Fruit fly (Drosophila melanogaster) whole organism, wandering third instar larva: ENCODE data around the gene Miga.

Experiments used
- Abd-B ChIP-seq: fragments of >200 bp; optimal IDR thresholded peaks from 2 replicates; lab custom pipeline; 2017; ENCODE audit warnings: missing biosample characterization, missing genetic modification characterization
- CG32264 ChIP-seq: fragments of 200-800 bp; sonication (Bioruptor generic); optimal IDR thresholded peaks from 2 replicates; lab custom pipeline; 2016; ENCODE audit warnings: missing biosample characterization, missing genetic modification characterization
- CG9705 ChIP-seq: fragments of 200-800 bp; sonication (Bioruptor generic); optimal IDR thresholded peaks from 2 replicates; lab custom pipeline; 2018; ENCODE audit warnings: missing biosample characterization, mild to moderate bottlenecking, missing genetic modification characterization
- CrebA ChIP-seq: fragments of 200-800 bp; sonication (Bioruptor generic); optimal IDR thresholded peaks from 2 replicates; lab custom pipeline; 2016; ENCODE audit warnings: missing biosample characterization, mild to moderate bottlenecking, missing genetic modification characterization, borderline replicate concordance
- Dif ChIP-seq: fragments of 200-275, 200-300 bp; sonication (Bioruptor generic); optimal IDR thresholded peaks from 2 replicates; lab custom pipeline; 2018; ENCODE audit warnings: missing biosample characterization, missing genetic modification characterization; ENCODE audit not compliant: partially characterized antibody
- GATAd ChIP-seq: sonication (Bioruptor generic); optimal IDR thresholded peaks from 2 replicates; lab custom pipeline; 2016; ENCODE audit warnings: missing biosample characterization, missing genetic modification characterization
- HLH106 ChIP-seq: fragments of 200-800 bp; optimal IDR thresholded peaks from 3 replicates; lab custom pipeline; 2019; ENCODE audit warnings: missing biosample characterization, mild to moderate bottlenecking, missing genetic modification characterization, moderate library complexity
- Jra ChIP-seq: sonication (Bioruptor generic); optimal IDR thresholded peaks from 2 replicates; lab custom pipeline; 2016; ENCODE audit warnings: missing biosample characterization, missing genetic modification characterization
- Mio ChIP-seq: sonication (Bioruptor generic); optimal IDR thresholded peaks from 2 replicates; lab custom pipeline; 2016; ENCODE audit warnings: missing biosample characterization, missing genetic modification characterization
- N ChIP-seq: fragments of >200 bp; optimal IDR thresholded peaks from 2 replicates; lab custom pipeline; 2018; ENCODE audit warnings: missing biosample characterization, missing external identifiers, missing genetic modification characterization
- Rel ChIP-seq, 2 experiments: fragments of 200-800 bp; sonication (Bioruptor generic) in 1 of 2; optimal IDR thresholded peaks; 2 replicates in 1 of 2; 3 replicates in 1 of 2; lab custom pipeline; 2016 to 2019; ENCODE audit warnings: mild to moderate bottlenecking in 2 of 2, missing biosample characterization in 2 of 2, missing genetic modification characterization in 2 of 2, moderate library complexity in 1 of 2
- Vsx2 ChIP-seq: fragments of 200-300, 225-300 bp; sonication (Bioruptor generic); optimal IDR thresholded peaks from 2 replicates; lab custom pipeline; 2018; ENCODE audit warnings: missing biosample characterization, missing genetic modification characterization; ENCODE audit not compliant: partially characterized antibody
- br ChIP-seq: fragments of 200-800 bp; sonication (Bioruptor generic); optimal IDR thresholded peaks from 2 replicates; lab custom pipeline; 2016; ENCODE audit warnings: missing biosample characterization, missing genetic modification characterization
- brk ChIP-seq: fragments of 200-800 bp; sonication (Bioruptor generic); optimal IDR thresholded peaks from 2 replicates; lab custom pipeline; 2016; ENCODE audit warnings: missing biosample characterization, mild to moderate bottlenecking, missing genetic modification characterization
- foxo ChIP-seq, 2 experiments: fragments of 200-800 bp; sonication (Bioruptor generic); optimal IDR thresholded peaks; 2 replicates in 1 of 2; 3 replicates in 1 of 2; lab custom pipeline; 2016 to 2017; ENCODE audit warnings: missing biosample characterization in 2 of 2, missing genetic modification characterization in 2 of 2
- fru ChIP-seq: fragments of 200-800 bp; sonication (Bioruptor generic); optimal IDR thresholded peaks from 3 replicates; lab custom pipeline; 2016; ENCODE audit warnings: missing biosample characterization, mild to moderate bottlenecking, missing genetic modification characterization
- lola ChIP-seq: fragments of >200 bp; optimal IDR thresholded peaks from 2 replicates; lab custom pipeline; 2017; ENCODE audit warnings: missing biosample characterization, missing genetic modification characterization
- pan ChIP-seq: fragments of >200 bp; optimal IDR thresholded peaks from 2 replicates; lab custom pipeline; 2017
- rgr ChIP-seq: fragments of 200-800 bp; sonication (Bioruptor generic); optimal IDR thresholded peaks from 3 replicates; lab custom pipeline; 2016; ENCODE audit warnings: missing biosample characterization, mild to moderate bottlenecking, missing genetic modification characterization
- sage ChIP-seq: fragments of 200-800 bp; sonication (Bioruptor generic); optimal IDR thresholded peaks from 2 replicates; lab custom pipeline; 2016; ENCODE audit warnings: missing biosample characterization, mild to moderate bottlenecking, missing genetic modification characterization
- sv ChIP-seq: fragments of 200-800 bp; sonication (Bioruptor generic); optimal IDR thresholded peaks from 3 replicates; lab custom pipeline; 2016; ENCODE audit warnings: missing biosample characterization, missing genetic modification characterization
- woc ChIP-seq: sonication (Bioruptor generic); optimal IDR thresholded peaks from 2 replicates; lab custom pipeline; 2016; ENCODE audit warnings: missing biosample characterization, mild to moderate bottlenecking, missing genetic modification characterization

The Miga gene

DNA sequence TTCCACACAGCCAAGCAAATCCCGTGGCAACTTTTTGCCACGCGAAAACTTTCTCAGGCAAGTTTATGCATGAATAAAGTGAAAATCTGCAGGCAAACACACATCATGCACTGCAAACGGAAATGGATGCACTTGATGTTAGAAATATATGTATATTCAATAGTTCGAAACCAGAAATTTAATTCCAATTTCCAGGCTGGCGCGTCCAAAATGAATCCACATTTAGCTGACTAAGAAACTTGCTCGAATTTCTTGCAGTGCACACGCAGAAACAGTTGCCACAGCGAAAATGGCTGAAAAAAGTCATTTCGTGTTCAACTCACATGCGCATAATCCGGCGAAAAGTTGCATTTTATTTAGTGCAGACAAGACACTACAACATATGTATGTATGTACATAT, 41.0 kb downstream of the Miga start:
- TF ChIP-seq GATAd (GFP tag; lab: Kevin White, UChicago): no peak
- no peak for TF ChIP-seq Jra
- no peak for TF ChIP-seq CG9705 (GFP tag; lab: Kevin White, UChicago)
- no peak for TF ChIP-seq CG32264 (GFP tag; lab: Kevin White, UChicago)
- no peak for TF ChIP-seq N (GFP tag; lab: Kevin White, UChicago)
- no peak for TF ChIP-seq sage (GFP tag; lab: Kevin White, UChicago)
- no peak for TF ChIP-seq Vsx2 (GFP tag; lab: Kevin White, UChicago)

DNA sequence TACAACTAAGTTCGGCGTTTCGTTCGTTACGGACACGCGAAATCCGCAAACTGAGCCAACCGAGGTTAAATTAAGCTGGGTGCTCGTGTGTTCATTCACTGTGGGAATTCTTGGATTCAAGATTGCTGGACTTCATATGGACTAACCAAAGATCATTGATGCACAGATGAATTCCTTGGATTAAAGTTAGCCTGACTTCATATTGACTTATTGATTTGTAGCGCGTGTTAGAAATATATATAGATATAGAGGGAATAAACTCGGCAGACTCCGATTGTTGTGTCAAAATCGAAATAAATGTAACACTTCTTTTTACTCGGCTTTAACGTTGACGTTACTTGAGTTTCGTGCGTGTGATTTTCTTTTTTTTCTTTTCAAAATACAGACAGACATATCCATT, 52.1 kb downstream of the Miga start, which contains the start of gene CG1387:
Gene CG1387 (plus strand): TSS at position 301 of the 400 bp plus-strand sequence.
- TF ChIP-seq br (GFP tag; lab: Kevin White, UChicago) (no peak), Abd-B (GFP tag; lab: Kevin White, UChicago) (no peak), lola (GFP tag; lab: Kevin White, UChicago) (no peak), HLH106 (tag; lab: Kevin White, UChicago) (no peak), rgr (GFP tag; lab: Kevin White, UChicago) (no peak), Jra (no peak), sage (GFP tag; lab: Kevin White, UChicago) (no peak), foxo (GFP tag; optimal IDR thresholded peaks at IDR 0.05; lab: Kevin White, UChicago) (no peak), Rel (GFP tag; optimal IDR thresholded peaks at IDR 0.05; lab: Kevin White, UChicago) (no peak), Rel (tag; optimal IDR thresholded peaks at IDR 0.05; lab: Kevin White, UChicago) (no peak), CG9705 (GFP tag; lab: Kevin White, UChicago) (no peak), Mio (GFP tag; lab: Kevin White, UChicago) (no peak), N (GFP tag; lab: Kevin White, UChicago) (no peak), woc (no peak), CrebA (no peak), fru (GFP tag; lab: Kevin White, UChicago) (no peak), sv (GFP tag; lab: Kevin White, UChicago) (no peak), brk (GFP tag; lab: Kevin White, UChicago) (no peak), pan (lab: Kevin White, UChicago) (no peak), Dif (GFP tag; lab: Kevin White, UChicago) (no peak)
